Fruit fly (Drosophila melanogaster): Measurements from ENCODE around the gene cni.
A peak's percentile ranks its signal among the peaks of the same experiment; 100 is the strongest.

Gene cni

DNA sequence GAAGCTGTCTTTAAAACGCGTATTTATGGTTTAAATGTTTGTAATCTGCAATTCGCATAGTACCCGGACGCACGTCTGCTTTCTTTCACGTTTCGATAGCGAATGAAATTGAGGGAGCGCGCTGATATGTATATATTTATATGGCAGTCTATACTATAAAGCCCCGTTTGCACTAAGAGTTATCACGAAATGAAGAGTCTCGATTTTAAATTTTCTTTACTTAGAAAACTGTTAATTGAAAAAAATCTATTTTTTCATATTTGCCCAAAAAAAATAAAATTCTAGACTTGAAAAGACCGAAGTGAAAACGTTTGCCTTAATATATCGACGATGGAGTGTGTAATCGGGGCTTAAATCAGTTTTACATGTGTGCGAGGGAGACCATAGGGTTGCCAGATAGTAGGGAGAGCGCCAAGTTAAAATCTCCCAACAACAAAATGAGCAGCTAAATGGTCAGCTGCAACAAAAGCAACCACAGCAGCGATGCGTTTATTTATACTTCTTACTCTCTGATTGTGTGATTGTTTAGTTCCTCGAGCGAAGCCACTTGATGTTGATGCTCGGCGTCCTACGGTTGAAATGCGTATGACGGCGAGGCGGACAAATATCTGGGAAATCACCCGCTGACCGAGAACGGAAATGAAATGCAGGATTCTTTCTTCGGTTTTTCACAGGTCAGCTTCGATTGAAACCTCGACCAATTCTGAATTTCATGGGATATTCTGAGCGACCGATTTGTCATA is 15.2 kb upstream of the cni start, which contains the start of gene cact:
cact (minus strand) TSS at position 693 of the 743 bp plus-strand sequence.
- TF ChIP-seq noc (tag; optimal IDR thresholded peaks at IDR 0.05), result peak; percentile 96

DNA sequence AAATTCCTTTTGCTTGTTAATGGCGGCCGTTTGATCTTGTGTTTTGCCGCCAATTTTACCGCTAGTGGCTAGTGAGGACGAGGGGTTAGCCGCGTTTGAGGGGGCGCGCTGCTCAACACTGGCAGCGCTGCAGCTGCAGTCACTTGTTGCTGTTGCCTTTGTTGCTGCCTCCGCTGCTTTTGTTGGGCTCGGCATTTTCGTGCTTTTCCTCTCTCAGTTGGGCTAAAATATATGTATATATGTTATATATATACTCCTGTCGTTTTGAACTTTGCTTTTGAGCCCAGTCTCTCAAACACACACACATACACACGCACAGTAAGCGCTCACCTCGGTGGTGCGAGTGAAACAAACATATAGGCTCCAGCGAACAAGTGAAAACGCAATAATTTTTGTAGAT is 14.3 kb upstream of the cni start:
- TF ChIP-seq noc (tag; optimal IDR thresholded peaks at IDR 0.05), result no peak

DNA sequence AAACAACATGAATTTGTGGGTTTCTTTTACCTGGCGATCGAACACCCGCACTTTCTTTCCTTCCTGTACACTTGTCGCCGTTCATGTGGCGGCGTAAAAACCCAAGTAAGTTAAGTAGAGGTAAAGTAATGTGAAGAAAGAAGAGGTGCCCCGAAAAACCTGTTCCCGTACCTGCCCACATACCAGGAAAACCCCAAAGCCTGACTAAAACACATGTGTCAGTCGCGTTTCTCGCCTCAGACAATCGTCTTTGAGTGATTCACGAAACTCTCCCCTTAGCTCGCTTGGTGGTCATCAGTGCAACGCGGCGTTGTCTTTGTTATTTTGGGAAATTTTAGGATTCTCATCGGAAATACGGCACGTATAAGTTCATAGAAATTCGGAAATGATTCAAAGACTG is 13.0 kb upstream of the cni start:
- no peak for TF ChIP-seq noc (tag; optimal IDR thresholded peaks at IDR 0.05)

DNA sequence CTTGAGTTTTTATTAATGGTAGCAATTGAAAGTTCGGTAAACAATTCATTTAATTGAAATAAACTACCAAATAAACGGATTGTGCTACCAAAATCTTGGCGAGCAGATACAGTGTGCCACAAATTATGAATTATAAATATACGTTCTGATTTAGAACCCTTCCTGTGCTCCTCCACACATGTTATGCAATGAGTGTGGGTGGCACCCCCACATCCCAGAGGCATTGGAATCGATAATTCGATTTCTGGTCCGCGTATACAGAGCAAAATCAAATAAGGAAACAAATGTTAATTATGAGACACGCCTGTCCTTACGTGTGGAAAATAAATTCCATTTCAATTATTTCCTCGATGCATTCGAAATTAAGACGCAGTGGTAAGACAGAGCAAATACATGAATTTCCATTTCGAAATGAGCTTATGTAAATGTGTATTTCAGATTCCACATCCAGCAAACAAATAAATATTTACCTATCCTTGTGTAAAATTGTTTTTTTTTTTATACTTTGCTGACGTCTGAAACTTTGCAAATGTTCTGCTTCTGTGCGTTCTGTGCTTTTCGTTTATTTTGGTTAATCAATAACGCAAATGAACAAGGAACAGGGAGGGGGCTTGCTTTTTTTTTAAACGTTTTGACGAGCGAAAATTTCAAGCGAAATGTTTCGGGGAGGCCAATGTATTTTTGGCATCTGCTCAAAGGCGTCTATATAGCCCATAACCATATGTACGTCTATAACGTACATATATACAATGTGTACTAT is 11.5 kb upstream of the cni start:
- TF ChIP-seq noc (tag; optimal IDR thresholded peaks at IDR 0.05), result no peak

DNA sequence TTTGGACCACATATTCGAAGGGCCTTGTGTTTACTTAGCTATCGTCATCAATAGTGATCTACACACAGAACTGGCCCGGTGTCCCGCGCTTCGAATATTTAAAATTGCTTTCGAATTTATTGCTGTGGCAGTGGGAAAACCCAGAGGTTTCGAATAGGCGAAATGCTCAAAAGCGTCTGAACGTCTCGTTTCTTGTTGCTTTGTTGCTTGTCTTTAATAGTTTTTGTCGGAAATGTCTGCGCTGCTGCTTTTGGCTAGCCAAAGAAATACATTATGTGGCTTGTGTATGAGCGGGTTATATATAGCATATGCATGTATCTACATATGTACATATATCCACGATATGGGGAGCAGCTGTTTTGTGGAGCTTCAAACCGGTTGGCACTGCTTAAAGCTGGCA is 10.7 kb upstream of the cni start:
- TF ChIP-seq noc (tag; optimal IDR thresholded peaks at IDR 0.05), result no peak

DNA sequence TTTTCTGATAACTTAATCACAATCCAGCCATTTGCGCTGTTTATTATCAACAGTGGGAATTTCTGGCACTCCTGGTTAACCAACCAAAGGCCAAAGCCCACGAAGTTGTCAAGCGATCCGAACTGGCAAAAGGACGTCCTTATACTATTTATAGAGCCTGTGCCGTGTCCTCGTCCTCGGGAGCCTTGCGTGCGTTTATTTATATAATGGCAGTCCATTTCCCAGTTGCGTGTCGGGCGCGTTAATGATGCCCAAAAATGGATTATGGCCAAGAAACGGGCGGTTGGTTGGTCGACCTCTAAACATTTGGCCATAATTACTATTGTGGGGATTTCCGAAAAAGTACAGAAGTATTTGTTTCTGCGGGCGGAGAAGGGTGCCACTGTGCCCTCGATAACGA is 9.9 kb upstream of the cni start:
- no peak for TF ChIP-seq noc (tag; optimal IDR thresholded peaks at IDR 0.05)

DNA sequence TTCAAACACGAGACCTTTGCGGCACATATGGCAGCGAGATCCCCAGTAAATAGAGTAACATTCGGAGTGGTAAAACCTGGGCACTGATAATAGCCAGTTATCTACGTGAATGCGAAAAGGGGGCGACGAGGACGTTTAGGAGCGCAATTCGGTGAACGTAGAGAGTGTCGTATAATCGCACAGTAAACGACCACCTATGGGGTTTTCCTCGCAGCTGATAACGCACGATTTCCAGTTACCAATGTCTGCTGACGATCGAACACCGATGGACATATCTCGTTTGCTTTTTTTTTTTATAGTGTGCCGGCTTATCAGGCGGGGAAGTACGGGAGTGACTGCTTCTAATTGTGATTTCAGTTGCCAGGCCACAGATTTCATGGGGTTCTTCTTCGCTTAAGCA is 9.2 kb upstream of the cni start:
- TF ChIP-seq noc (tag; optimal IDR thresholded peaks at IDR 0.05), result peak; percentile 21

DNA sequence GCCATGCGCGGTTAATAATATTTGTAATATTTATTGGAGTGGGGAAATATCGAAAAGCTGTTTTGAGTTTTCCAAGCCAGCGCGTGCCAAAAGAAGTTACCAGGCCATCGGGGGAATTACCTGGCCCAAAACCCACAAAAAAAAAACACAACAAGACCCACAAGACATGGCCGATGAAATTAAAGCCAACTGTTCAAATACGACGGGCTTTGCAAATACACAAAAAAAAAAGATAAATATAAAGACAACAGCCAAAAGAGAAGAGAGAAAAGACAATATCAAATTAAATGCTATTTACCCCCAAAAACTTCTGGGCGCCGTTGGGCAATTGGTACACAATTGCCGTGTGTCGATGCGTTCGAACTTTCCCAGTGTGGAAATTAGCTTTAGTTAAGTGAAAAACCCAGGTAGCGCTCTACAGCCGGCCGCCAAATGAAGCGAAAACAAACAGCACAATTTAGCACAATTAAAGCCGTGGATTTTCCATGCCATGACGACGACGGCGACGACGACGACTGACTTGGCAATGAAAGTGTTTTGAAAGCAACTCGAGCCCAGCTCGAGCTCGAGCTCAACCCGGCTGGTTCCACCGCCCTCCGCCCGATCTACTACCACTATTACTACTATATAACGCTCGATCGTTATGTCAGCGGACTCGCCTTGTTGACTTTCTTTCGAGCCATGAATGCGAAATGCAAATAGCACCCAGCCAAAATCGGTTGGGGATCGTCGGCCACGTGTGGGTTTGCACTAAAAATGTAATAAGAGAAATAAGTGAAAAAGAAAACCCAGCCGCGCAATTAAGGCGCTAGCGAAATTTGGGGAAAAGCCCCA is 7.5 kb upstream of the cni start:
- TF ChIP-seq noc (tag; optimal IDR thresholded peaks at IDR 0.05), result peak; percentile 4

DNA sequence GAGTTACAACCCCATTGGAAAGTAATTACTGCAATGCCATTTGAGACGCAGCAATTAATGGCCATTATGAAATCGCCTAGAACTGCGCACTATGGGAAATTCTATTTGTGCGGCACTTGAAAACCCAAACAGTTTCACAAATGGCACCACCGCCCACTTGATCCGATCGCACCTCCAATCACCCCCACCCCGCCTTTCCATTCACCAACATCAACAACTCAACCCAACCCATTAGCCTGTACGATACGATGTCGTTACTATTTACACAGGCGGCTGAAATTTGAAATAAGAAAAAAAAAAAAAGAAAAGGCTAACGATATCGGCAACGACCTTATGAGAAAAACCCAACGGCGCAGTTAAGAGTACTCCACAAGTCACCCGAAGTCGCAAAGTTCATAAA is 6.6 kb upstream of the cni start:
- TF ChIP-seq noc (tag; optimal IDR thresholded peaks at IDR 0.05), result no peak

DNA sequence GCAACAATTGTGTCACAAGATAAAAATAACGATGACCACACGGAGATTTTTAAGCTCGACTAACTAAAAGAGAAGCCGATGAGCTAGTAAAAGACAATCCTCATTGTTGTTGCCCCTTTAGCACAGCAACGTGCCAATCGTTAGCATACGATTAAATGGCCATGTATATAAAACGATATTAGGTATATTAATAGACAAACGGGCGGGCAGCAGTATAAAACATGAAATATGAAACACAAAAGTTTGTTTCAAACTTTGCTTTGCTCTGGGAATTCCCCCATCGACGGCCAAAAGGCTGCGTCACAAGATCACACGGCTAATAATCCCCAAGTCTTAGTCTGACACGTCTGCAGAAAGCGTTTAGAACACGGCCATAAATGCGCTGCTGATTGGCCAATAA is 5.9 kb upstream of the cni start:
- no peak for TF ChIP-seq noc (tag; optimal IDR thresholded peaks at IDR 0.05)

DNA sequence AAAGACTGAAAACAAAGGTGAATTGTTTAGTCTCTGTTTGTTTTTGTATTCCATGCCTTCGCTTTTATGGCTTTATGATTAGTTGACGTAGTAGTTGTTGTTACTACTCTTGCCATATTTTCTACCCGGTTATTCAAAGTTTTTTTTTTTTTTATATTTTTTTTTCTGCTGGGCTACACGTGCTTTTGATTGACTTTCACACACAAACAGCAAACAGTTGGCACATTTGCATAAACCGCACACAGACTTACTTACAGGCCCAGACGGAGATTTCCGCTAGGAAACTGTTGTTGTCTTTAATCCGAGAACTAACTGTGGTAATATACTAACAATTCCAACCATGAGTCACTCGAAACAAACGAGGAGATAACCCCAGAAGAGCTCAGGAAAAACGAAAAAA is 5.3 kb upstream of the cni start:
- no peak for TF ChIP-seq noc (tag; optimal IDR thresholded peaks at IDR 0.05)

DNA sequence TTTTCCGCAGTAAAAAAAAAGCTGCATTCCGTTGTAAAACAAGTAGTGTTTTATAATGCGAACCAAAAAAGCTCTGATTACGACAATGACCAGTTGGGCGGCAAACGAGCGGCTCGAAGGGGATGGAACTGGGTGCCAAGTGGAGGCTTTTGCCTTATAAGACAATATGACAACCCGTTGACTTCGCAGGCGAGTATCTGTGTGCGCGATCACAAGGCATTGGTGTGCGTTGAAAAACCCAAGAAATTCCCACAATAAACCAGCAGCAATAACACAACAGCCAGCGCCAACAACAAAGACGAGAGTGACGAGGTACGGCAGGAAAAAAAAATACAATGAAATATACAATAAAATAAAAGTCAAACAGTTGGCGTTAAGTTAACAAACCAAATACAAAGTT is 4.5 kb upstream of the cni start:
- peak; percentile 6 for TF ChIP-seq noc (tag; optimal IDR thresholded peaks at IDR 0.05)

DNA sequence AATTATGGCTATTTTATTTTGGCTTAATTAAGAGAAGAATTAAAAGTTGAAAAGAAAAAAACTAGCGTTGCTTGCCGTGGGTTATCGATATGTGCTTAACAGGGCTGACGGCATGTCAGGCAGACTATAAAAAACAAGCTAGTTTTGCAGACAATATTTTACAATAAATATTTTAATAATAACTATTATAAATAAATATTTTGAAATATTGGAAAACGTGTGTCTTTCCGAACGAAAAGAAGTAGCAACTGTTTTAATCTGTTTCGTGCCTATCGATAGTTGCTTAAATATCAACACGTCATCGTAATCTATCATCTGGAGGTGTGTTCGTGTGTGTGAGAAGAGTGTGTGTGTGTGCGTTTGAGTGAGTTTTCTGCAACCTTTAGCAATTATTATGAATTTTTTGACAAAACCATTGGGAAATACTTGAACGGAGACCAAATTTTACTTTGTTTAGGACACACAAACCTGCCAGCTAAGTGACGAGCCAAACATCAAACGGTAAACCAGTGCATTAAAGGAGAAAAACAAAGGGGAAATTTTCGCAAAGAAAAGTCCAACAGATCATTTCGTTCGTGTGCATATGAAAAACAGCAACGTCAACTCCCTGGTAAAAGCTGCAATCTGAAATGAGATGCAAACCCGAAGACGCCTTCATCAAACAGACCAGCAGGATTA is 3.4 kb downstream of the cni start, which contains the start of the genes CG5861 and Syx5:
CG5861 (minus strand) TSS at position 273 of the 678 bp plus-strand sequence.
Syx5 (plus strand) TSS at position 321 of the 678 bp plus-strand sequence.
- TF ChIP-seq noc (tag; optimal IDR thresholded peaks at IDR 0.05), result peak; percentile 74

DNA sequence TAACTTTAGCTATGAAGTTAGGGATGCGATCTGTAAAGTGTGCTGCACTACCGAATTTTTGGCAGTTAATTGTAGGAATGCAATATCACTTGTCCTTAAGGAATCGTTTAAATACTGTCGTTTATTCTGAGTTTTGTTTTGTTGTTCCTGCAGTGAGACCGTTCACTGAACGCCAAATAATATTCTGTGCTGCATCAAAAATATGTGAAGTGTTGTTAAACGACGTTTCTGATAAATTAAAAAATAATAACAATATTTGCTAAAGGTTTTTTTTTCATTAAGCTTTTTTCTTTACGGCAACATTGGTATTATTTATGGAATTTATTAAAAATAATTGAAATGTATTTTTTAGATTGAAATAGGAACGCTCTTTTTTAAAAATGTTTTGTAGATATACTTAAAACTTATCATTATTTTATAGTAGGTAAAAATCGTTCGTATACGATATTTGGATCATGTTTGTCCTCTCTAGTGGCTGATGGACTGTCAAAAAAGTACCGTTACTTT is 7.7 kb downstream of the cni start, which contains the start of gene GMF:
GMF (minus strand) TSS at position 182 of the 507 bp plus-strand sequence.
- TF ChIP-seq noc (tag; optimal IDR thresholded peaks at IDR 0.05), result peak; percentile 44

All from whole organism, larva.